Fruit fly (Drosophila melanogaster): ENCODE data around the gene mus304.

mus304 gene

DNA sequence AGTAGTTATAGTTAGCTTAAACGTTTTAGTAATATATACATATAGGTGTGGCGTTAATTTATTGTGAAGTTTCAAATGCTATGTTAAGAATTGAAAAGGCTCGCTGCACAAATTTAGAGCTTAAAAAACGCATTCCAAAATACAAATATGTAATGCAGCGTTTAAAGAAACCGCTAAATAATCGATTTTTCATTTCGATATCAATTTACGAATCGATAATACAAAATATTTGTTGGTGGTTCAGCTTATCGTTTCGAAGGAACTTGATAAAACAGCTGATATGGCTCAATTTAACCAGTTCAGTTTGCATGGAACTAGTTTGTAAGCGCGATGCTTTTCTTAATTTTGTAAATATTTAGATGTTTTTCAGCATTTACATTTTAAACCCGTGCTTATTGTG lies 3.1 kb downstream of the mus304 start, which contains the start of the genes CG32195 and CG7341 (continued):
- TF ChIP-seq ci (GFP tag; IDR thresholded peaks at IDR 0.05): no peak
- TF ChIP-seq wor (GFP tag; IDR thresholded peaks at IDR 0.05): no peak
- no peak for TF ChIP-seq CG5245 (GFP tag; optimal IDR thresholded peaks at IDR 0.05)
- TF ChIP-seq CG11560 (tag; IDR thresholded peaks at IDR 0.05): no peak
- TF ChIP-seq CG16815 (GFP tag; optimal IDR thresholded peaks at IDR 0.05): no peak
- TF ChIP-seq slp2 (GFP tag; optimal IDR thresholded peaks at IDR 0.05): no peak
- TF ChIP-seq CG4707 (GFP tag; optimal IDR thresholded peaks at IDR 0.05): no peak
- no peak for TF ChIP-seq NFAT (GFP tag; IDR thresholded peaks at IDR 0.05)
- TF ChIP-seq stwl (tag; optimal IDR thresholded peaks at IDR 0.05): peak; percentile 83
- no peak for TF ChIP-seq CG1792 (GFP tag; optimal IDR thresholded peaks at IDR 0.05)
- no peak for TF ChIP-seq CG7839 (tag; optimal IDR thresholded peaks at IDR 0.05)
- TF ChIP-seq psq (GFP tag; optimal IDR thresholded peaks at IDR 0.05): no peak
- no peak for TF ChIP-seq CG13296 (GFP tag; optimal IDR thresholded peaks at IDR 0.05)
- TF ChIP-seq tx (GFP tag; optimal IDR thresholded peaks at IDR 0.05): no peak

DNA sequence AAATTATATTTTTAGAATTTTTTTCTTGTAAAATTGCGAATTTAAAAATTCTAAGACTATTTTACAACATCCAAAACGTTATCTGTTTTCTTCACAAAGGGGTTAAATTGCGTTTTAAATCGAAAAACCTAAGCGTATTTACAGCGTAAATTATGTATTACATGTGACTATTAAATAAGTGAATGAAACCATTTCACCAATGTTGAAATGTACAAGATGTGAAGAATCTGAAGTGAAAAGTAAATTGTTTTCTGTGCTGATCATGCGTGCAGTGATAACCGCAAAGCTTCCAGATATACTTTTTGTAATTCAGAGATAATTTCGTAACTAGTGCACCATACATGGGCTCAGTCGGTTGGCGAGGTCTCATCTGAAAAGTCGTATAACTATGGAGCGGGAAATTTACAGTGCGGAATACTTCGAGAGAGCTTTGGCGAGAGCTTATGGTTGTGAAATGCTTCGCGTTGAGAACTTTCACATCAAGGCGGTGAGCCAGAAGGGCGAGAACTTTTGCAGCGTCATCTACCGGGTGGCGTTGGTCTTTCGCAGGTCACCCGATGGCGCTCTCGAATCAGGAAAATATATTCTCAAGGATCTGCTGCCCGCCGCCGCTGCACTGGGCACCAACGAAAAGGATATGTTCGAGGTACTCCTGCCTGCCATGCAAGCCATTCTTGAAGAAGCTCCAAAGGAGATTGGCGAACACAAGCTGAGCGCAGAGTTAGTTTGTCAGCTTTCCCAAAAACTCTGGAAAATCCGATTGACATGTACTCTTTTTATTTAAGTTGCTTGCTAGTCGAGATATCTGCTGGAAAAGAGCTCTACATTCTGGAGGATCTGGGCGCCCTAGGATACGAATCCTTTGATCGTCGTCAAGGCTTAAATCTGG lies 4.7 kb downstream of the mus304 start:
- TF ChIP-seq ato (GFP tag; IDR thresholded peaks at IDR 0.05; ENCODE audit: partially characterized antibody) (0 out of 2 replicates have a peak, but pooled peaks have one; percentile 33), sc (optimal IDR thresholded peaks at IDR 0.05) (no peak), sc (GFP tag; optimal IDR thresholded peaks at IDR 0.05) (no peak), slou (GFP tag; optimal IDR thresholded peaks at IDR 0.05) (no peak), H15 (GFP tag; IDR thresholded peaks at IDR 0.05) (peak; percentile 70), CG10654 (GFP tag; optimal IDR thresholded peaks at IDR 0.05) (peak; percentile 21), bsh (GFP tag; optimal IDR thresholded peaks at IDR 0.05) (peak in 1 of 2 experiments; percentile 36), Atf-2 (GFP tag; optimal IDR thresholded peaks at IDR 0.05) (no peak), so (GFP tag; IDR thresholded peaks at IDR 0.05) (no peak; the same call in 2 of the 3 replicates), CG10321 (GFP tag; IDR thresholded peaks at IDR 0.05) (no peak), NfI (GFP tag; optimal IDR thresholded peaks at IDR 0.05) (peak; percentile 37), CG1024 (GFP tag; IDR thresholded peaks at IDR 0.05) (no peak), org-1 (GFP tag; optimal IDR thresholded peaks at IDR 0.05) (no peak), CG11247 (GFP tag; IDR thresholded peaks at IDR 0.05) (peak; percentile 69), B-H2 (GFP tag; optimal IDR thresholded peaks at IDR 0.05) (peak; percentile 6), Antp (GFP tag; optimal IDR thresholded peaks at IDR 0.05) (peak; percentile 27), CG30403 (GFP tag; optimal IDR thresholded peaks at IDR 0.05) (peak; percentile 21), CG16779 (GFP tag; IDR thresholded peaks at IDR 0.05) (peak; percentile 70), ara (GFP tag; IDR thresholded peaks at IDR 0.05) (no peak), CG10543 (GFP tag; optimal IDR thresholded peaks at IDR 0.05) (peak; percentile 68), CG13424 (tag; optimal IDR thresholded peaks at IDR 0.05) (peak; percentile 59), Side (GFP tag; optimal IDR thresholded peaks at IDR 0.05) (peak; percentile 50), knrl (GFP tag; IDR thresholded peaks at IDR 0.05; ENCODE audit: partially characterized antibody) (no peak), CG17186 (GFP tag; optimal IDR thresholded peaks at IDR 0.05) (no peak), crp (GFP tag; optimal IDR thresholded peaks at IDR 0.05) (no peak), CG11085 (GFP tag; IDR thresholded peaks at IDR 0.05) (no peak), Vsx1 (GFP tag; optimal IDR thresholded peaks at IDR 0.05) (no peak), CG6791 (GFP tag; IDR thresholded peaks at IDR 0.05; ENCODE audit: partially characterized antibody) (no peak), lab (GFP tag; optimal IDR thresholded peaks at IDR 0.05) (peak; percentile 84), h (optimal IDR thresholded peaks at IDR 0.05) (no peak), oc (tag; optimal IDR thresholded peaks at IDR 0.05) (no peak), CG10565 (GFP tag; optimal IDR thresholded peaks at IDR 0.05) (no peak), sqz (GFP tag; optimal IDR thresholded peaks at IDR 0.05) (peak; percentile 1), ash1 (GFP tag; optimal IDR thresholded peaks at IDR 0.05) (peak; percentile 6), exex (tag; optimal IDR thresholded peaks at IDR 0.05) (peak; percentile 18)
